Fruit fly (Drosophila melanogaster): ENCODE results near the gene Mur29B.

The Mur29B gene

dm6 chr2L:8364006-8364956, 12.3 kb downstream of the Mur29B start, which contains the start of the genes RpS13 and CSN8 (continued):
- TF ChIP-seq C15 (GFP tag; IDR thresholded peaks at IDR 0.05) (no peak), fru (optimal IDR thresholded peaks at IDR 0.05) (no peak), Dek (tag; optimal IDR thresholded peaks at IDR 0.05) (no peak), hkb (optimal IDR thresholded peaks at IDR 0.05) (no peak), hkb (GFP tag; IDR thresholded peaks at IDR 0.05) (0 out of 2 replicates have a peak, but pooled peaks have one; percentile 12), CG1529 (GFP tag; optimal IDR thresholded peaks at IDR 0.05) (no peak), sens (GFP tag) (peak; percentile 82), Ets65A (GFP tag) (no peak), gce (GFP tag; IDR thresholded peaks at IDR 0.05) (no peak), Max (GFP tag; optimal IDR thresholded peaks at IDR 0.05) (no peak), tio (GFP tag; optimal IDR thresholded peaks at IDR 0.05) (no peak), gt (GFP tag; IDR thresholded peaks at IDR 0.05) (no peak), slp2 (GFP tag; optimal IDR thresholded peaks at IDR 0.05) (no peak), CG8924 (tag; optimal IDR thresholded peaks at IDR 0.05) (peak; percentile 38), mam (GFP tag; optimal IDR thresholded peaks at IDR 0.05) (no peak), CG30403 (GFP tag; optimal IDR thresholded peaks at IDR 0.05) (no peak), schlank (tag; optimal IDR thresholded peaks at IDR 0.05) (no peak), inv (GFP tag; IDR thresholded peaks at IDR 0.05; ENCODE audit: partially characterized antibody) (peak; percentile 88), yki (optimal IDR thresholded peaks at IDR 0.05) (no peak), bowl (GFP tag; IDR thresholded peaks at IDR 0.05) (no peak), CG32767 (GFP tag; IDR thresholded peaks at IDR 0.05) (0 out of 2 replicates have a peak, but pooled peaks have one; percentile 17), Hmx (GFP tag; optimal IDR thresholded peaks at IDR 0.05) (no peak), CG34224 (GFP tag; IDR thresholded peaks at IDR 0.05; ENCODE audit: partially characterized antibody) (peak; percentile 93), CG8089 (GFP tag; optimal IDR thresholded peaks at IDR 0.05) (no peak), Dref (GFP tag; IDR thresholded peaks at IDR 0.05) (peak; percentile 75), Awh (GFP tag; IDR thresholded peaks at IDR 0.05) (no peak), ato (GFP tag; IDR thresholded peaks at IDR 0.05; ENCODE audit: partially characterized antibody) (peak; percentile 75), CG13424 (tag; optimal IDR thresholded peaks at IDR 0.05) (peak; percentile 5), CG9727 (GFP tag; optimal IDR thresholded peaks at IDR 0.05) (peak; percentile 31), CG3995 (GFP tag; optimal IDR thresholded peaks at IDR 0.05) (peak; percentile 81), crc (GFP tag; optimal IDR thresholded peaks at IDR 0.05) (no peak), pum (GFP tag; optimal IDR thresholded peaks at IDR 0.05) (no peak), CG7745 (tag; optimal IDR thresholded peaks at IDR 0.05) (no peak), lab (GFP tag; optimal IDR thresholded peaks at IDR 0.05) (peak; percentile 25), CG8388 (GFP tag; optimal IDR thresholded peaks at IDR 0.05) (peak; percentile 7), ci (GFP tag; IDR thresholded peaks at IDR 0.05) (0 out of 3 replicates have a peak, but pooled peaks have one; percentile 15), tap (tag; optimal IDR thresholded peaks at IDR 0.05) (peak; percentile 11), CG10654 (GFP tag; optimal IDR thresholded peaks at IDR 0.05) (no peak), ewg (GFP tag; optimal IDR thresholded peaks at IDR 0.05) (no peak), CG14441 (GFP tag; IDR thresholded peaks at IDR 0.05) (no peak), vfl (GFP tag; optimal IDR thresholded peaks at IDR 0.05) (no peak), YL-1 (GFP tag; optimal IDR thresholded peaks at IDR 0.05) (peak; percentile 92), tll (GFP tag; optimal IDR thresholded peaks at IDR 0.05) (no peak), CG13624 (GFP tag; optimal IDR thresholded peaks at IDR 0.05) (no peak), prd (optimal IDR thresholded peaks at IDR 0.05) (no peak), prd (GFP tag; IDR thresholded peaks at IDR 0.05) (no peak), CG7839 (tag; optimal IDR thresholded peaks at IDR 0.05) (peak; percentile 10), fd96Cb (tag; optimal IDR thresholded peaks at IDR 0.05) (no peak), jumu (GFP tag; optimal IDR thresholded peaks at IDR 0.05) (no peak), Aef1 (GFP tag; IDR thresholded peaks at IDR 0.05) (no peak), CG4617 (GFP tag; optimal IDR thresholded peaks at IDR 0.05; ENCODE audit: borderline replicate concordance) (peak; percentile 56)
